Fruit fly (Drosophila melanogaster) whole organism, embryonic: Measurements from ENCODE around the gene IntS14.
A peak's percentile ranks its signal among the peaks of the same experiment; 100 is the strongest.

ENCODE experiments used
- Blimp-1 ChIP-seq: fragments of 200-800 bp; sonication (Bioruptor generic); optimal IDR thresholded peaks from 3 replicates; lab custom pipeline; 2018; ENCODE audit warnings: missing biosample characterization, missing genetic modification characterization, mild to moderate bottlenecking, moderate library complexity, missing genetic modification reagents
- CG10431 ChIP-seq: fragments of 200-800 bp; sonication (Bioruptor generic); optimal IDR thresholded peaks from 3 replicates; lab custom pipeline; 2018; ENCODE audit warnings: missing biosample characterization, mild to moderate bottlenecking, missing genetic modification characterization
- CG10565 ChIP-seq: fragments of 200-800 bp; sonication (Bioruptor generic); optimal IDR thresholded peaks from 3 replicates; lab custom pipeline; 2016; ENCODE audit warnings: missing biosample characterization, mild to moderate bottlenecking, missing genetic modification characterization
- CG10979 ChIP-seq: fragments of 200-800 bp; sonication (Bioruptor generic); optimal IDR thresholded peaks from 2 replicates; lab custom pipeline; 2018; ENCODE audit warnings: missing biosample characterization, mild to moderate bottlenecking, missing genetic modification characterization, moderate library complexity
- CG11504 ChIP-seq: fragments of 200-800 bp; sonication (Bioruptor generic); optimal IDR thresholded peaks from 3 replicates; lab custom pipeline; 2019; ENCODE audit warnings: missing biosample characterization, mild to moderate bottlenecking, missing genetic modification characterization, moderate library complexity
- CG11723 ChIP-seq: fragments of 200-800 bp; sonication (Bioruptor generic); optimal IDR thresholded peaks from 2 replicates; lab custom pipeline; 2017; ENCODE audit warnings: missing biosample characterization, mild to moderate bottlenecking, missing genetic modification characterization
- CG12219 ChIP-seq: fragments of 200-800 bp; sonication (Bioruptor generic); optimal IDR thresholded peaks from 3 replicates; lab custom pipeline; 2018; ENCODE audit warnings: missing biosample characterization, mild to moderate bottlenecking, missing genetic modification characterization
- CG12299 ChIP-seq: fragments of 200-800 bp; sonication (Bioruptor generic); optimal IDR thresholded peaks from 2 replicates; lab custom pipeline; 2018; ENCODE audit warnings: missing biosample characterization, mild to moderate bottlenecking, missing genetic modification characterization
- CG1233 ChIP-seq: fragments of 200-800 bp; sonication (Bioruptor generic); optimal IDR thresholded peaks from 4 replicates; lab custom pipeline; 2018; ENCODE audit warnings: missing biosample characterization, mild to moderate bottlenecking, missing genetic modification characterization
- CG12942 ChIP-seq: fragments of 200-800 bp; sonication (Bioruptor generic); optimal IDR thresholded peaks from 3 replicates; lab custom pipeline; 2016; ENCODE audit warnings: missing biosample characterization, missing genetic modification characterization
- CG13123 ChIP-seq: fragments of 200-800 bp; sonication (Bioruptor generic); optimal IDR thresholded peaks from 2 replicates; lab custom pipeline; 2016; ENCODE audit warnings: missing biosample characterization, missing genetic modification characterization
- CG1529 ChIP-seq: fragments of 200-800 bp; sonication (Bioruptor generic); optimal IDR thresholded peaks from 3 replicates; lab custom pipeline; 2018; ENCODE audit warnings: missing biosample characterization, missing genetic modification characterization
- CG17612 ChIP-seq: fragments of 200-800 bp; sonication (Bioruptor generic); IDR thresholded peaks from 2 replicates; pipeline ENCODE4 v1.3.6; 2022; ENCODE audit warnings: missing biosample characterization, missing genetic modification characterization
- CG31365 ChIP-seq: fragments of 200-800 bp; sonication (Bioruptor generic); optimal IDR thresholded peaks from 2 replicates; lab custom pipeline; 2018; ENCODE audit warnings: missing biosample characterization, mild to moderate bottlenecking, missing genetic modification characterization
- CG3407 ChIP-seq: fragments of 200-800 bp; sonication (Bioruptor generic); optimal IDR thresholded peaks from 2 replicates; lab custom pipeline; 2018; ENCODE audit warnings: missing biosample characterization, mild to moderate bottlenecking, missing genetic modification characterization
- CG4820 ChIP-seq: fragments of 200-800 bp; sonication (Bioruptor generic); optimal IDR thresholded peaks from 3 replicates; lab custom pipeline; 2016; ENCODE audit warnings: missing biosample characterization, missing genetic modification characterization
- CG5180 ChIP-seq: fragments of 200-800 bp; sonication (Bioruptor generic); optimal IDR thresholded peaks from 3 replicates; lab custom pipeline; 2017; ENCODE audit warnings: missing biosample characterization, missing genetic modification characterization, mild to moderate bottlenecking, moderate library complexity, missing genetic modification reagents
- CG6254 ChIP-seq: fragments of 200-800 bp; sonication (Bioruptor generic); optimal IDR thresholded peaks from 3 replicates; lab custom pipeline; 2017; ENCODE audit warnings: mild to moderate bottlenecking, missing biosample characterization, missing genetic modification reagents, missing genetic modification characterization
- CG6689 ChIP-seq: fragments of 200-800 bp; sonication (Bioruptor generic); IDR thresholded peaks from 2 replicates; pipeline ENCODE4 v1.3.6; 2022; ENCODE audit warnings: missing biosample characterization, missing genetic modification characterization
- CG7556 ChIP-seq: fragments of 200-800 bp; sonication (Bioruptor generic); optimal IDR thresholded peaks from 2 replicates; lab custom pipeline; 2017; ENCODE audit warnings: missing biosample characterization, mild to moderate bottlenecking, missing genetic modification characterization
- CG8089 ChIP-seq: fragments of 200-800 bp; sonication (Bioruptor generic); optimal IDR thresholded peaks from 3 replicates; lab custom pipeline; 2016; ENCODE audit warnings: missing biosample characterization, missing genetic modification characterization
- CG8290 ChIP-seq, 3 experiments: fragments of 200-800 bp; sonication (Bioruptor generic); optimal IDR thresholded peaks; 2 replicates each; lab custom pipeline; 2016 to 2019; ENCODE audit warnings: missing biosample characterization in 3 of 3, missing genetic modification characterization in 3 of 3, mild to moderate bottlenecking in 2 of 3, moderate library complexity in 1 of 3
- CHES-1-like ChIP-seq: fragments of 200-800 bp; sonication (Bioruptor generic); optimal IDR thresholded peaks from 2 replicates; lab custom pipeline; 2016; ENCODE audit warnings: missing biosample characterization, missing genetic modification characterization
- D19A ChIP-seq: fragments of 200-800 bp; optimal IDR thresholded peaks from 3 replicates; lab custom pipeline; 2019; ENCODE audit warnings: missing biosample characterization, mild to moderate bottlenecking, missing genetic modification characterization, moderate library complexity
- Drgx ChIP-seq: fragments of 200-800 bp; sonication (Bioruptor generic); IDR thresholded peaks from 2 replicates; pipeline ENCODE4 v1.3.6; 2022; ENCODE audit warnings: missing biosample characterization, missing genetic modification characterization
- Sox102F ChIP-seq: fragments of 200-800 bp; sonication (Bioruptor generic); optimal IDR thresholded peaks from 2 replicates; lab custom pipeline; 2018; ENCODE audit warnings: missing biosample characterization, mild to moderate bottlenecking, missing genetic modification characterization, moderate library complexity
- abd-A ChIP-seq: fragments of 200-800 bp; sonication (Bioruptor generic); optimal IDR thresholded peaks from 3 replicates; lab custom pipeline; 2019; ENCODE audit warnings: missing biosample characterization, mild to moderate bottlenecking, missing genetic modification characterization, moderate library complexity
- ac ChIP-seq: fragments of 200-800 bp; sonication (Bioruptor generic); optimal IDR thresholded peaks from 3 replicates; lab custom pipeline; 2017; ENCODE audit warnings: missing biosample characterization, mild to moderate bottlenecking, missing genetic modification characterization
- bab2 ChIP-seq: fragments of 200-800 bp; sonication (Bioruptor generic); optimal IDR thresholded peaks from 2 replicates; lab custom pipeline; 2016; ENCODE audit warnings: missing biosample characterization, missing genetic modification characterization
- bigmax ChIP-seq: fragments of 200-800 bp; sonication (Bioruptor generic); optimal IDR thresholded peaks from 2 replicates; lab custom pipeline; 2018; ENCODE audit warnings: missing biosample characterization, mild to moderate bottlenecking, missing genetic modification characterization
- ci ChIP-seq: fragments of 200-800 bp; sonication (Bioruptor generic); IDR thresholded peaks from 3 replicates; pipeline ENCODE4 v1.3.6; 2022; ENCODE audit warnings: missing biosample characterization, missing genetic modification characterization
- cwo ChIP-seq: fragments of 200-800 bp; sonication (Bioruptor generic); optimal IDR thresholded peaks from 3 replicates; lab custom pipeline; 2017; ENCODE audit warnings: missing biosample characterization, missing genetic modification characterization, mild to moderate bottlenecking, moderate library complexity, missing genetic modification reagents
- dmrt11E ChIP-seq: fragments of 200-800 bp; sonication (Bioruptor generic); optimal IDR thresholded peaks from 3 replicates; lab custom pipeline; 2018; ENCODE audit warnings: missing biosample characterization, mild to moderate bottlenecking, missing genetic modification characterization, moderate library complexity
- fd64A ChIP-seq: fragments of 200-800 bp; sonication (Bioruptor generic); optimal IDR thresholded peaks from 3 replicates; lab custom pipeline; 2018; ENCODE audit warnings: missing biosample characterization, mild to moderate bottlenecking, missing genetic modification characterization
- gem ChIP-seq: fragments of 200-800 bp; sonication (Bioruptor generic); optimal IDR thresholded peaks from 2 replicates; lab custom pipeline; 2019; ENCODE audit warnings: missing biosample characterization, mild to moderate bottlenecking, missing genetic modification characterization, moderate library complexity
- grau ChIP-seq: fragments of 200-800 bp; optimal IDR thresholded peaks from 3 replicates; lab custom pipeline; 2019; ENCODE audit warnings: missing biosample characterization, mild to moderate bottlenecking, missing genetic modification characterization, moderate library complexity
- nau ChIP-seq: fragments of 200-800 bp; sonication (Bioruptor generic); optimal IDR thresholded peaks from 3 replicates; lab custom pipeline; 2017; ENCODE audit warnings: missing biosample characterization, mild to moderate bottlenecking, missing genetic modification characterization, missing genetic modification reagents
- nerfin-1 ChIP-seq: fragments of 200-800 bp; sonication (Bioruptor generic); optimal IDR thresholded peaks from 3 replicates; lab custom pipeline; 2019; ENCODE audit warnings: missing biosample characterization, mild to moderate bottlenecking, missing genetic modification characterization, moderate library complexity
- sens ChIP-seq: fragments of 200-800 bp; sonication (Bioruptor generic); peaks from one replicate; lab custom pipeline; 2016; ENCODE audit warnings: missing biosample characterization, missing genetic modification characterization
- tna ChIP-seq: fragments of 200-800 bp; sonication (Bioruptor generic); IDR thresholded peaks from 2 replicates; pipeline ENCODE4 v1.3.6; 2022; ENCODE audit warnings: missing biosample characterization, missing genetic modification characterization; ENCODE audit not compliant: partially characterized antibody
- wek ChIP-seq: fragments of 200-800 bp; sonication (Bioruptor generic); optimal IDR thresholded peaks from 3 replicates; lab custom pipeline; 2018; ENCODE audit warnings: missing biosample characterization, mild to moderate bottlenecking, missing genetic modification characterization, moderate library complexity

Gene IntS14

dm6 chr2L:1123078-1123818, 41.0 kb upstream of the IntS14 start (continued):
- TF ChIP-seq CG8290 (GFP tag; optimal IDR thresholded peaks at IDR 0.05; lab: Kevin White, UChicago) (no peak), CG8290 (tag; optimal IDR thresholded peaks at IDR 0.05; lab: Kevin White, UChicago) (peak in 1 of 2 experiments; percentile 53), CG7556 (GFP tag; lab: Kevin White, UChicago) (peak; percentile 34), Blimp-1 (GFP tag; lab: Kevin White, UChicago) (peak; percentile 77), Sox102F (GFP tag; lab: Kevin White, UChicago) (peak; percentile 70), wek (GFP tag; lab: Kevin White, UChicago) (peak; percentile 27), tna (GFP tag; lab: Robert Waterston, UW) (no peak), dmrt11E (tag; lab: Kevin White, UChicago) (peak; percentile 84), CG1529 (GFP tag; lab: Kevin White, UChicago) (peak; percentile 64), CG10565 (GFP tag; lab: Kevin White, UChicago) (no peak), CG5180 (GFP tag; lab: Kevin White, UChicago) (peak; percentile 5), ci (GFP tag; lab: Robert Waterston, UW) (no peak), CG8089 (no peak), cwo (GFP tag; lab: Kevin White, UChicago) (peak; percentile 29), CG13123 (GFP tag; lab: Kevin White, UChicago) (peak; percentile 18), bab2 (GFP tag; lab: Kevin White, UChicago) (peak; percentile 67), nerfin-1 (tag; lab: Kevin White, UChicago) (peak; percentile 68), CG6254 (peak; percentile 61), sens (GFP tag; lab: Kevin White, UChicago) (peak; percentile 88), ac (GFP tag; lab: Kevin White, UChicago) (peak; percentile 49), CG11723 (GFP tag; lab: Kevin White, UChicago) (peak; percentile 28), CG11504 (peak; percentile 67), abd-A (tag; lab: Kevin White, UChicago) (peak; percentile 22), CG10431 (GFP tag; lab: Kevin White, UChicago) (peak; percentile 33), fd64A (peak; percentile 57), CG17612 (GFP tag; lab: Robert Waterston, UW) (no peak), CG12299 (tag; lab: Kevin White, UChicago) (peak; percentile 43), CG12219 (GFP tag; lab: Kevin White, UChicago) (peak; percentile 5), CG6689 (GFP tag; lab: Robert Waterston, UW) (no peak), CG12942 (peak; percentile 1), CG4820 (peak; percentile 40), CG1233 (GFP tag; lab: Kevin White, UChicago) (peak; percentile 45), CG31365 (tag; lab: Kevin White, UChicago) (peak; percentile 1), D19A (tag; lab: Kevin White, UChicago) (peak; percentile 61), Drgx (GFP tag; lab: Robert Waterston, UW) (no peak), bigmax (GFP tag; lab: Kevin White, UChicago) (no peak), CG3407 (GFP tag; lab: Kevin White, UChicago) (peak; percentile 77), nau (peak; percentile 50), gem (tag; lab: Kevin White, UChicago) (peak; percentile 72), CG10979 (tag; lab: Kevin White, UChicago) (peak; percentile 52), CHES-1-like (no peak), grau (tag; lab: Kevin White, UChicago) (peak; percentile 28)
- TF ChIP-seq, all 482 proteins: peak for 127
